Worm (Caenorhabditis elegans): ENCODE data around the gene pho-11.

pho-11 gene

ce11 chrII:9933947-9934383, 2.3 kb downstream of the pho-11 start (continued):
- TF ChIP-seq lin-15B (tag; optimal IDR thresholded peaks at IDR 0.05) (no peak), ceh-88 (GFP tag; IDR thresholded peaks at IDR 0.05) (no peak), lin-39 (tag; optimal IDR thresholded peaks at IDR 0.05) (no peak), grh-1 (GFP tag; IDR thresholded peaks at IDR 0.05) (no peak), unc-98 (GFP tag; IDR thresholded peaks at IDR 0.05) (no peak), unc-62 (GFP tag; optimal IDR thresholded peaks at IDR 0.05) (no peak), lsy-2 (tag; optimal IDR thresholded peaks at IDR 0.05) (no peak), nhr-11 (tag; optimal IDR thresholded peaks at IDR 0.05) (no peak), zag-1 (tag; optimal IDR thresholded peaks at IDR 0.05) (no peak), elt-2 (tag; optimal IDR thresholded peaks at IDR 0.05) (no peak), lin-35 (GFP tag; optimal IDR thresholded peaks at IDR 0.05) (peak in 1 of 2 experiments; percentile 1), pqm-1 (tag; optimal IDR thresholded peaks at IDR 0.05) (no peak), egl-13 (tag; optimal IDR thresholded peaks at IDR 0.05) (no peak), F16B12.6 (tag; optimal IDR thresholded peaks at IDR 0.05) (no peak), efl-3 (GFP tag; optimal IDR thresholded peaks at IDR 0.05) (no peak), jun-1 (tag; optimal IDR thresholded peaks at IDR 0.05) (no peak), unc-86 (tag; optimal IDR thresholded peaks at IDR 0.05) (no peak), egl-27 (tag; optimal IDR thresholded peaks at IDR 0.05) (no peak), dpl-1 (GFP tag; optimal IDR thresholded peaks at IDR 0.05) (peak in 1 of 3 experiments; percentile 4), nhr-20 (tag; optimal IDR thresholded peaks at IDR 0.05) (peak; percentile 14), ets-5 (GFP tag; IDR thresholded peaks at IDR 0.05) (no peak), nhr-90 (tag; optimal IDR thresholded peaks at IDR 0.05; ENCODE audit: poor library complexity) (peak; percentile 58), fos-1 (tag; optimal IDR thresholded peaks at IDR 0.05) (no peak), zip-4 (GFP tag; optimal IDR thresholded peaks at IDR 0.05) (no peak), unc-30 (tag; optimal IDR thresholded peaks at IDR 0.05) (no peak), nhr-85 (tag) (peak; percentile 74), ztf-4 (tag; optimal IDR thresholded peaks at IDR 0.05) (no peak), xbp-1 (tag; optimal IDR thresholded peaks at IDR 0.05) (no peak), sptf-1 (tag; optimal IDR thresholded peaks at IDR 0.05) (no peak), C34B4.2 (tag; optimal IDR thresholded peaks at IDR 0.05) (no peak), hlh-17 (GFP tag; optimal IDR thresholded peaks at IDR 0.05; ENCODE audit: borderline replicate concordance) (peak; percentile 24), rnt-1 (tag; optimal IDR thresholded peaks at IDR 0.05) (peak; percentile 54), sup-37 (GFP tag; optimal IDR thresholded peaks at IDR 0.05) (no peak), lin-13 (GFP tag; optimal IDR thresholded peaks at IDR 0.05) (no peak), elt-3 (tag; optimal IDR thresholded peaks at IDR 0.05) (no peak), fkh-4 (tag; optimal IDR thresholded peaks at IDR 0.05; ENCODE audit: borderline replicate concordance) (no peak), ama-1 (optimal IDR thresholded peaks at IDR 0.05) (peak; percentile 77), nhr-28 (tag; optimal IDR thresholded peaks at IDR 0.05) (no peak)

- no peak for TF ChIP-seq unc-86 (tag; optimal IDR thresholded peaks at IDR 0.05)
- peak; percentile 28 for TF ChIP-seq hlh-17 (GFP tag; optimal IDR thresholded peaks at IDR 0.05; ENCODE audit: borderline replicate concordance)
- no peak for TF ChIP-seq nhr-71 (tag; optimal IDR thresholded peaks at IDR 0.05)
These were observed 2.9 kb downstream of the pho-11 start for ce11 chrII:9934570-9934969.

ce11 chrII:9935044-9935599, 3.5 kb downstream of the pho-11 start:
- TF ChIP-seq ama-1 (optimal IDR thresholded peaks at IDR 0.05) (peak; percentile 54), lsy-2 (tag; optimal IDR thresholded peaks at IDR 0.05) (peak in 1 of 2 experiments; percentile 14), nhr-85 (tag) (peak; percentile 37), nhr-19 (GFP tag; conservative IDR thresholded peaks at IDR 0.05) (peak; percentile 19; the same call in 1 of the 2 replicates), C04F5.9 (tag; optimal IDR thresholded peaks at IDR 0.05) (no peak), lin-35 (GFP tag; optimal IDR thresholded peaks at IDR 0.05) (peak in 1 of 2 experiments; percentile 11), efl-1 (optimal IDR thresholded peaks at IDR 0.05) (no peak), efl-1 (GFP tag; optimal IDR thresholded peaks at IDR 0.05 in 1 of 2) (peak in 1 of 2 experiments; percentile 57), efl-3 (GFP tag; optimal IDR thresholded peaks at IDR 0.05) (no peak), mdl-1 (tag; optimal IDR thresholded peaks at IDR 0.05) (no peak), elt-2 (tag; optimal IDR thresholded peaks at IDR 0.05) (peak; percentile 63), nhr-71 (tag; optimal IDR thresholded peaks at IDR 0.05) (peak; percentile 70), pqm-1 (tag; optimal IDR thresholded peaks at IDR 0.05) (no peak), rnt-1 (tag; optimal IDR thresholded peaks at IDR 0.05) (peak; percentile 0)

Measured in whole organism, L1 larva.